Fruit fly (Drosophila melanogaster) whole organism, adult: ENCODE data around the gene LysS.

Source experiments
- CG14711 ChIP-seq: fragments of 200-800 bp; sonication (Bioruptor generic); optimal IDR thresholded peaks from 2 replicates; lab custom pipeline; 2018; ENCODE audit warnings: missing biosample characterization, mild to moderate bottlenecking, missing genetic modification characterization, moderate library complexity
- CG7045 ChIP-seq: fragments of 200-800 bp; sonication (Bioruptor generic); optimal IDR thresholded peaks from 2 replicates; lab custom pipeline; 2017; ENCODE audit warnings: missing biosample characterization, mild to moderate bottlenecking, missing genetic modification characterization
- CG7101 ChIP-seq: fragments of 200-800 bp; sonication (Bioruptor generic); optimal IDR thresholded peaks from 2 replicates; lab custom pipeline; 2018; ENCODE audit warnings: missing biosample characterization, mild to moderate bottlenecking, missing genetic modification characterization, moderate library complexity
- Mnt ChIP-seq: fragments of 200-800 bp; sonication (Bioruptor generic); optimal IDR thresholded peaks from 2 replicates; lab custom pipeline; 2016; ENCODE audit warnings: missing biosample characterization, mild to moderate bottlenecking, missing genetic modification characterization
- cic ChIP-seq: fragments of 200-800 bp; sonication (Bioruptor generic); optimal IDR thresholded peaks from 2 replicates; lab custom pipeline; 2017; ENCODE audit warnings: missing biosample characterization, mild to moderate bottlenecking, missing genetic modification characterization, moderate library complexity
- toe ChIP-seq: fragments of 200-800 bp; sonication (Bioruptor generic); optimal IDR thresholded peaks from 2 replicates; lab custom pipeline; 2016; ENCODE audit warnings: missing biosample characterization, missing genetic modification characterization

DNA sequence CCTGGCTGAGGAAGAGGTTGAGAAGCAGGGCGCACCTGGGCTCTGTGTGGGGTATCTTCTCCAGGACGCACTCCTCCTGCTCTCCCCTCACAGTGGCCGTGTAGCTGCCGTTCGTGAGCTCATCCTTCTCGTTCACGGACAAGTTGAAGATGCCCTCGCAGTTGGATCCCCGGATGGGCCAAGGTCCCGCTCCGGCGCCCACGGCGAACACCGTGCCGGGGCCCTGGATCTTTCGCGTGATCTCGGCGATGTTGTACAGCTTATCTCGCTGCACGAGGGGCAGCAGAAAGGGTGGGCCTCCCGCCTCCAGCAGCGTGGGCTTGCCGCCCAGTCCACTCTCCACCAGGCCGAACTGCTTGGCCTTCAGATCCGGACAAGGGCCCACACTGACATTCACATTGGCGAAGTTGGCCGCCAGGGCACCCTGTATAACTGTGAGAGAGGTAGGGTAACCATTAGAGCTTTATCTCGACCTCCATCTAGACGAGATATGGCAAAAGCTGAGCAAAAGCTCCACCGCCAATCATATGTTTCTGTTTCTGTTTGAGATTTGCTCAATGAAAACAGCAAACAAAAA, 23.6 kb upstream of the LysS start:
- no peak for TF ChIP-seq Mnt (GFP tag; lab: Kevin White, UChicago)
- TF ChIP-seq CG7045, result no peak
- no peak for TF ChIP-seq CG7101 (tag; lab: Kevin White, UChicago)
- TF ChIP-seq toe, result no peak
- TF ChIP-seq CG14711 (tag; lab: Kevin White, UChicago), result no peak
- TF ChIP-seq cic (GFP tag; lab: Kevin White, UChicago), result no peak
